Fruit fly (Drosophila melanogaster) whole organism, embryonic: ENCODE data around the gene CG6951.

Experiments used
- Bgb ChIP-seq: fragments of 200-800 bp; sonication (Bioruptor generic); IDR thresholded peaks from 2 replicates; pipeline ENCODE4 v1.3.6; 2022; ENCODE audit warnings: missing biosample characterization, missing genetic modification characterization; ENCODE audit not compliant: partially characterized antibody
- BtbVII ChIP-seq: fragments of 200-800 bp; sonication (Bioruptor generic); optimal IDR thresholded peaks from 3 replicates; lab custom pipeline; 2017; ENCODE audit warnings: missing biosample characterization, mild to moderate bottlenecking, missing genetic modification characterization
- CG12299 ChIP-seq: fragments of 200-800 bp; sonication (Bioruptor generic); optimal IDR thresholded peaks from 2 replicates; lab custom pipeline; 2018; ENCODE audit warnings: missing biosample characterization, mild to moderate bottlenecking, missing genetic modification characterization
- CG17802 ChIP-seq: fragments of 200-800 bp; sonication (Bioruptor generic); optimal IDR thresholded peaks from 2 replicates; lab custom pipeline; 2018; ENCODE audit warnings: missing biosample characterization, mild to moderate bottlenecking, missing genetic modification characterization, moderate library complexity
- CG33557 ChIP-seq: fragments of 200-800 bp; sonication (Bioruptor generic); optimal IDR thresholded peaks from 2 replicates; lab custom pipeline; 2019; ENCODE audit warnings: missing biosample characterization, mild to moderate bottlenecking, missing genetic modification characterization, moderate library complexity
- CG34376 ChIP-seq: fragments of 200-800 bp; sonication (Bioruptor generic); optimal IDR thresholded peaks from 2 replicates; lab custom pipeline; 2018; ENCODE audit warnings: missing biosample characterization, mild to moderate bottlenecking, missing genetic modification characterization
- CG43689 ChIP-seq: fragments of 200-800 bp; sonication (Bioruptor generic); IDR thresholded peaks from 2 replicates; pipeline ENCODE4 v1.3.6; 2022; ENCODE audit warnings: missing biosample characterization, missing genetic modification characterization
- CG9727 ChIP-seq: fragments of 200-800 bp; sonication (Bioruptor generic); optimal IDR thresholded peaks from 3 replicates; lab custom pipeline; 2017; ENCODE audit warnings: missing biosample characterization, mild to moderate bottlenecking, missing genetic modification characterization
- CTCF ChIP-seq: fragments of 200-800 bp; sonication (Bioruptor generic); optimal IDR thresholded peaks from 2 replicates; lab custom pipeline; 2017; ENCODE audit warnings: missing biosample characterization, mild to moderate bottlenecking, missing genetic modification characterization, moderate library complexity
- HHEX ChIP-seq: fragments of 200-800 bp; sonication (Bioruptor generic); optimal IDR thresholded peaks from 3 replicates; lab custom pipeline; 2017; ENCODE audit warnings: missing biosample characterization, mild to moderate bottlenecking, missing genetic modification characterization, missing genetic modification reagents
- Hand ChIP-seq: fragments of 200-800 bp; sonication (Bioruptor generic); optimal IDR thresholded peaks from 2 replicates; lab custom pipeline; 2017; ENCODE audit warnings: mild to moderate bottlenecking, missing biosample characterization, missing genetic modification reagents, missing genetic modification characterization
- Hsf ChIP-seq: fragments of 200-800 bp; sonication (Bioruptor generic); optimal IDR thresholded peaks from 3 replicates; lab custom pipeline; 2016; ENCODE audit warnings: missing biosample characterization, missing genetic modification characterization
- MESR4 ChIP-seq: fragments of 200-800 bp; sonication (Bioruptor generic); optimal IDR thresholded peaks from 2 replicates; lab custom pipeline; 2018; ENCODE audit warnings: missing biosample characterization, mild to moderate bottlenecking, missing genetic modification characterization, moderate library complexity
- Mad ChIP-seq: fragments of 200-800 bp; sonication (Bioruptor generic); optimal IDR thresholded peaks from 2 replicates; lab custom pipeline; 2016; ENCODE audit warnings: missing biosample characterization, missing genetic modification characterization
- NC2α ChIP-seq: fragments of 200-800 bp; sonication (Bioruptor generic); optimal IDR thresholded peaks from 2 replicates; lab custom pipeline; 2016; ENCODE audit warnings: missing biosample characterization, missing genetic modification characterization
- Pdp1 ChIP-seq, 2 experiments: fragments of 200-800 bp; sonication (Bioruptor generic); optimal IDR thresholded peaks; 3 replicates each; lab custom pipeline; 2016; ENCODE audit warnings: missing biosample characterization in 2 of 2, missing genetic modification characterization in 2 of 2, mild to moderate bottlenecking in 1 of 2, moderate library complexity in 1 of 2
- Poxn ChIP-seq: fragments of 200-800 bp; sonication (Bioruptor generic); IDR thresholded peaks from 2 replicates; pipeline ENCODE4 v1.3.6; 2022; ENCODE audit warnings: missing biosample characterization, missing genetic modification characterization
- Stat92E ChIP-seq, 3 experiments: fragments of >200 bp in 2 of 3; fragments of 200-800 bp in 1 of 3; sonication (Bioruptor generic) in 1 of 3; optimal IDR thresholded peaks; 2 replicates each; lab custom pipeline; 2017 to 2019; ENCODE audit warnings: missing biosample characterization in 3 of 3, missing genetic modification characterization in 3 of 3, mild to moderate bottlenecking in 1 of 3, moderate library complexity in 1 of 3
- aop ChIP-seq: fragments of 200-800 bp; sonication (Bioruptor generic); IDR thresholded peaks from 2 replicates; pipeline ENCODE4 v1.3.6; 2022; ENCODE audit warnings: missing biosample characterization, missing genetic modification characterization
- bcd ChIP-seq: fragments of 200-800 bp; sonication (Bioruptor generic); optimal IDR thresholded peaks from 2 replicates; lab custom pipeline; 2017; ENCODE audit warnings: missing biosample characterization, mild to moderate bottlenecking, missing genetic modification characterization
- bigmax ChIP-seq: fragments of 200-800 bp; sonication (Bioruptor generic); optimal IDR thresholded peaks from 2 replicates; lab custom pipeline; 2018; ENCODE audit warnings: missing biosample characterization, mild to moderate bottlenecking, missing genetic modification characterization
- br ChIP-seq: fragments of >200 bp; optimal IDR thresholded peaks from 2 replicates; lab custom pipeline; 2017
- chinmo ChIP-seq: fragments of 200-800 bp; sonication (Bioruptor generic); IDR thresholded peaks from 4 replicates; pipeline ENCODE4 v1.3.6; 2022; ENCODE audit warnings: missing biosample characterization, missing genetic modification characterization; ENCODE audit not compliant: partially characterized antibody
- cwo ChIP-seq: fragments of 200-800 bp; sonication (Bioruptor generic); optimal IDR thresholded peaks from 3 replicates; lab custom pipeline; 2017; ENCODE audit warnings: missing biosample characterization, missing genetic modification characterization, mild to moderate bottlenecking, moderate library complexity, missing genetic modification reagents
- dati ChIP-seq: fragments of 200-800 bp; sonication (Bioruptor generic); IDR thresholded peaks from 2 replicates; pipeline ENCODE4 v1.3.6; 2022; ENCODE audit warnings: missing biosample characterization, missing genetic modification characterization
- eve ChIP-seq, 2 experiments: fragments of >200 bp; optimal IDR thresholded peaks; 2 replicates each; lab custom pipeline; 2017; ENCODE audit warnings: missing biosample characterization in 2 of 2, missing genetic modification characterization in 2 of 2
- exex ChIP-seq: fragments of 200-800 bp; sonication (Bioruptor generic); optimal IDR thresholded peaks from 4 replicates; lab custom pipeline; 2018; ENCODE audit warnings: missing biosample characterization, mild to moderate bottlenecking, missing genetic modification characterization, moderate library complexity
- eyg ChIP-seq: fragments of 200-800 bp; sonication (Bioruptor generic); optimal IDR thresholded peaks from 3 replicates; lab custom pipeline; 2016; ENCODE audit warnings: missing biosample characterization, missing genetic modification characterization
- gcm ChIP-seq: fragments of 200-800 bp; sonication (Bioruptor generic); optimal IDR thresholded peaks from 2 replicates; lab custom pipeline; 2019; ENCODE audit warnings: missing biosample characterization, mild to moderate bottlenecking, missing genetic modification characterization, moderate library complexity
- gem ChIP-seq: fragments of 200-800 bp; sonication (Bioruptor generic); optimal IDR thresholded peaks from 2 replicates; lab custom pipeline; 2019; ENCODE audit warnings: missing biosample characterization, mild to moderate bottlenecking, missing genetic modification characterization, moderate library complexity
- grn ChIP-seq: fragments of 200-800 bp; sonication (Bioruptor generic); optimal IDR thresholded peaks from 3 replicates; lab custom pipeline; 2017; ENCODE audit warnings: missing biosample characterization, missing genetic modification characterization
- kay ChIP-seq: fragments of 200-800 bp; sonication (Bioruptor generic); optimal IDR thresholded peaks from 2 replicates; lab custom pipeline; 2016; ENCODE audit warnings: missing biosample characterization, missing genetic modification characterization
- lmd ChIP-seq: fragments of 200-800 bp; sonication (Bioruptor generic); IDR thresholded peaks from 2 replicates; pipeline ENCODE4 v1.3.6; 2022; ENCODE audit warnings: missing biosample characterization, missing genetic modification characterization
- mirr ChIP-seq: fragments of 200-800 bp; sonication (Bioruptor generic); optimal IDR thresholded peaks from 3 replicates; lab custom pipeline; 2018; ENCODE audit warnings: missing biosample characterization, mild to moderate bottlenecking, missing genetic modification characterization
- odd ChIP-seq: fragments of 200-800 bp; sonication (Bioruptor generic); optimal IDR thresholded peaks from 2 replicates; lab custom pipeline; 2017; ENCODE audit warnings: missing biosample characterization, mild to moderate bottlenecking, missing genetic modification characterization
- pros ChIP-seq: fragments of 200-800 bp; sonication (Bioruptor generic); optimal IDR thresholded peaks from 3 replicates; lab custom pipeline; 2019; ENCODE audit warnings: missing biosample characterization, mild to moderate bottlenecking, missing genetic modification characterization, moderate library complexity
- psq ChIP-seq: fragments of 200-800 bp; sonication (Bioruptor generic); optimal IDR thresholded peaks from 2 replicates; lab custom pipeline; 2017; ENCODE audit warnings: missing biosample characterization, missing genetic modification characterization
- sens ChIP-seq: fragments of 200-800 bp; sonication (Bioruptor generic); peaks from one replicate; lab custom pipeline; 2016; ENCODE audit warnings: missing biosample characterization, missing genetic modification characterization
- sna ChIP-seq: fragments of 200-800 bp; sonication (Bioruptor generic); IDR thresholded peaks from 2 replicates; pipeline ENCODE4 v1.3.6; 2022; ENCODE audit warnings: missing biosample characterization, missing genetic modification characterization; ENCODE audit not compliant: partially characterized antibody
- sqz ChIP-seq: fragments of 200-800 bp; sonication (Bioruptor generic); optimal IDR thresholded peaks from 3 replicates; lab custom pipeline; 2018; ENCODE audit warnings: missing biosample characterization, mild to moderate bottlenecking, missing genetic modification characterization
- tgo ChIP-seq: fragments of 200-800 bp; sonication (Bioruptor generic); IDR thresholded peaks from 3 replicates; pipeline ENCODE4 v1.3.6; 2022; ENCODE audit warnings: missing biosample characterization, missing genetic modification characterization
- wor ChIP-seq: fragments of 200-800 bp; sonication (Bioruptor generic); IDR thresholded peaks from 2 replicates; pipeline ENCODE4 v1.3.6; 2022; ENCODE audit warnings: missing biosample characterization, missing genetic modification characterization

Gene CG6951

dm6 chr3L:20198138-20198559 is 42.9 kb upstream of the CG6951 start, which contains the start of gene CG42674 (continued):
- no peak for TF ChIP-seq Hand
- peak; percentile 56 for TF ChIP-seq BtbVII (GFP tag; lab: Kevin White, UChicago)

dm6 chr3L:20199569-20200247 is 41.4 kb upstream of the CG6951 start, which contains the start of gene CG42833:
Gene CG42833, plus strand, starts transcription at chr3L:20200093.
- TF ChIP-seq Pdp1 (GFP tag; optimal IDR thresholded peaks at IDR 0.05; lab: Kevin White, UChicago) (peak in 1 of 2 experiments; percentile 33), mirr (GFP tag; lab: Kevin White, UChicago) (peak; percentile 92), grn (peak; percentile 88), lmd (GFP tag; lab: Robert Waterston, UW) (no peak), CG9727 (GFP tag; lab: Kevin White, UChicago) (no peak), kay (no peak), gcm (GFP tag; lab: Kevin White, UChicago) (no peak), HHEX (no peak), eve (GFP tag; optimal IDR thresholded peaks at IDR 0.05; lab: Kevin White, UChicago) (no peak), br (lab: Kevin White, UChicago) (no peak), cwo (peak; percentile 38), tgo (no peak), Stat92E (GFP tag; optimal IDR thresholded peaks at IDR 0.05; lab: Kevin White, UChicago) (no peak), CG17802 (no peak), CG34376 (GFP tag; lab: Kevin White, UChicago) (peak; percentile 25), Mad (GFP tag; lab: Kevin White, UChicago) (no peak), MESR4 (GFP tag; lab: Kevin White, UChicago) (no peak), aop (no peak), gem (tag; lab: Kevin White, UChicago) (no peak), CG12299 (tag; lab: Kevin White, UChicago) (no peak), sqz (GFP tag; lab: Kevin White, UChicago) (no peak), bcd (no peak), odd (GFP tag; lab: Kevin White, UChicago) (no peak), sna (no peak), chinmo (GFP tag; lab: Robert Waterston, UW) (0 out of 4 replicates have a peak, but pooled peaks have one; percentile 7), Bgb (GFP tag; lab: Robert Waterston, UW) (0 out of 2 replicates have a peak, but pooled peaks have one; percentile 5), sens (GFP tag; lab: Kevin White, UChicago) (peak; percentile 24), NC2α (no peak), eyg (GFP tag; lab: Kevin White, UChicago) (no peak), CTCF (GFP tag; lab: Kevin White, UChicago) (peak; percentile 24), bigmax (GFP tag; lab: Kevin White, UChicago) (no peak), Poxn (no peak), CG43689 (GFP tag; lab: Robert Waterston, UW) (no peak), pros (no peak), dati (GFP tag; lab: Robert Waterston, UW) (no peak), Hsf (GFP tag; lab: Kevin White, UChicago) (no peak), wor (GFP tag; lab: Robert Waterston, UW) (no peak), exex (peak; percentile 83), psq (GFP tag; lab: Kevin White, UChicago) (no peak), CG33557 (GFP tag; lab: Kevin White, UChicago) (no peak)
